Worm (Caenorhabditis elegans): Measurements from ENCODE around the gene F49F1.4.

ce11 chrIV:4083094-4083493 lies 32.4 kb downstream of the F49F1.4 start:
- TF ChIP-seq ets-7 (tag; optimal IDR thresholded peaks at IDR 0.05), result no peak
- TF ChIP-seq scrt-1 (GFP tag; IDR thresholded peaks at IDR 0.05), result no peak
- no peak for TF ChIP-seq flt-1 (GFP tag; IDR thresholded peaks at IDR 0.05)
- no peak for TF ChIP-seq hmg-4 (GFP tag; optimal IDR thresholded peaks at IDR 0.05)
- no peak for TF ChIP-seq ama-1 (optimal IDR thresholded peaks at IDR 0.05)
- no peak for TF ChIP-seq tbx-11 (GFP tag; IDR thresholded peaks at IDR 0.05)
- no peak for TF ChIP-seq hnd-1 (tag; optimal IDR thresholded peaks at IDR 0.05)
- TF ChIP-seq ceh-36 (tag; optimal IDR thresholded peaks at IDR 0.05), result no peak
- TF ChIP-seq tra-4 (tag; optimal IDR thresholded peaks at IDR 0.05), result no peak
- no peak for TF ChIP-seq ceh-13 (GFP tag; optimal IDR thresholded peaks at IDR 0.05)
- TF ChIP-seq B0310.2 (tag; optimal IDR thresholded peaks at IDR 0.05), result no peak
- no peak for TF ChIP-seq F13C5.2 (tag; optimal IDR thresholded peaks at IDR 0.05)

Measured in whole organism, early embryonic.